Worm (Caenorhabditis elegans): Measurements from ENCODE around the gene Y51B9A.7.

DNA sequence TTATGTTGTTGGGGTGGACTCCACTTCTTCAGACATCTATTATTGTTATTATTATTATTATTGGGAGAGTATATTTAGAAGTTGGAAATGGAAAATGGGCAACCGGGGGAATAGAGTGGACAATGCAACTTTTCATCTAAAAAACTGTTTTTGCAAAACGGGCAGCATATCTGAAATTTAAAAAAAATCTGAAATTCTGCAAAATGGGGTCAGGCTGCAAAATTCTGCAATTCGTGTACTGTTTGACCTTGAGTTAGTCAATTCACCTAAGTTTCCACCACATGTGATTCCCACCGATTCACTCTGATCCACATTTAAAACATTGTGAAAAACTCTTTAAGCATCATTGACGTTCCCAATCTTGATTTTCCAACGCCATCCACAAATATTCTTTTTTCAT lies 26.9 kb upstream of the Y51B9A.7 start, which contains the start of gene C06C3.4:
- TF ChIP-seq W03F9.2 (tag; optimal IDR thresholded peaks at IDR 0.05) = no peak
- TF ChIP-seq him-1 (tag; optimal IDR thresholded peaks at IDR 0.05) = no peak
- TF ChIP-seq dao-5 (tag; optimal IDR thresholded peaks at IDR 0.05) = no peak
